Fruit fly (Drosophila melanogaster) whole organism, prepupa: ENCODE measurements around the gene Hand.

ENCODE experiments used
- CG16779 ChIP-seq: fragments of 200-800 bp; sonication (Bioruptor generic); optimal IDR thresholded peaks from 3 replicates; lab custom pipeline; 2017; ENCODE audit warnings: missing biosample characterization, mild to moderate bottlenecking, missing genetic modification characterization
- CG31627 ChIP-seq: fragments of 200-800 bp; sonication (Bioruptor generic); optimal IDR thresholded peaks from 3 replicates; lab custom pipeline; 2016; ENCODE audit warnings: missing biosample characterization, missing genetic modification characterization
- CG6163 ChIP-seq: fragments of 200-800 bp; sonication (Bioruptor generic); IDR thresholded peaks from 3 replicates; pipeline ENCODE4 v1.3.6; 2022; ENCODE audit warnings: missing biosample characterization, missing genetic modification characterization
- Lpt ChIP-seq: fragments of 200-800 bp; sonication (Bioruptor generic); optimal IDR thresholded peaks from 3 replicates; lab custom pipeline; 2016; ENCODE audit warnings: missing biosample characterization, missing genetic modification characterization
- cyc ChIP-seq: fragments of 200-800 bp; sonication (Bioruptor generic); optimal IDR thresholded peaks from 3 replicates; lab custom pipeline; 2016; ENCODE audit warnings: missing biosample characterization, missing genetic modification characterization
- fd59A ChIP-seq: fragments of 200-800 bp; sonication (Bioruptor generic); optimal IDR thresholded peaks from 2 replicates; lab custom pipeline; 2017; ENCODE audit warnings: missing biosample characterization, mild to moderate bottlenecking, missing genetic modification characterization, missing genetic modification reagents

- TF ChIP-seq CG6163 (GFP tag; lab: Robert Waterston, UW) (no peak), fd59A (GFP tag; lab: Kevin White, UChicago) (no peak), CG16779 (no peak), cyc (GFP tag; lab: Kevin White, UChicago) (no peak), Lpt (no peak), CG31627 (GFP tag; lab: Kevin White, UChicago) (no peak)
Measured at dm6 chr2L:10331066-10331847, 36.1 kb upstream of the Hand start, which contains the start of the genes Schip1 and Cox10.
